Worm (Caenorhabditis elegans) whole organism, L1 larva: Measurements from ENCODE around the gene cyn-12.
A peak's percentile ranks its signal among the peaks of the same experiment; 100 is the strongest.

Experiments
- C04F5.9 ChIP-seq: sonication (generic microtip); optimal IDR thresholded peaks from 2 replicates; lab custom pipeline; 2016; ENCODE audit warnings: missing genetic modification characterization, missing compliant biosample characterization
- aha-1 ChIP-seq: fragments of 150-350 bp; optimal IDR thresholded peaks from 2 replicates; lab custom pipeline; 2014; ENCODE audit warnings: missing biosample characterization, missing genetic modification characterization
- alr-1 ChIP-seq: fragments of 200-800 bp; sonication (Bioruptor generic); optimal IDR thresholded peaks from 2 replicates; lab custom pipeline; 2018; ENCODE audit warnings: borderline replicate concordance, mild to moderate bottlenecking, missing genetic modification characterization, missing compliant biosample characterization
- aly-2 ChIP-seq: fragments of 150-350 bp; optimal IDR thresholded peaks from 2 replicates; lab custom pipeline; 2014; ENCODE audit warnings: missing biosample characterization, missing genetic modification characterization
- blmp-1 ChIP-seq: fragments of 150-350 bp; optimal IDR thresholded peaks from 2 replicates; lab custom pipeline; 2014; ENCODE audit warnings: missing biosample characterization, missing genetic modification characterization
- ceh-88 ChIP-seq: fragments of 200-800 bp; sonication (Bioruptor generic); IDR thresholded peaks from 2 replicates; pipeline ENCODE4 v1.3.6; 2022; ENCODE audit warnings: missing genetic modification characterization, missing compliant biosample characterization
- ces-1 ChIP-seq: fragments of 150-350 bp; optimal IDR thresholded peaks from 2 replicates; lab custom pipeline; 2014; ENCODE audit warnings: missing biosample characterization, missing genetic modification reagents, missing genetic modification characterization
- dsc-1 ChIP-seq: sonication (generic microtip); optimal IDR thresholded peaks from 2 replicates; lab custom pipeline; 2016; ENCODE audit warnings: mild to moderate bottlenecking, missing genetic modification characterization, missing compliant biosample characterization
- efl-3 ChIP-seq: fragments of 200-800 bp; sonication (Bioruptor generic); optimal IDR thresholded peaks from 2 replicates; lab custom pipeline; 2018; ENCODE audit warnings: mild to moderate bottlenecking, missing genetic modification characterization, missing compliant biosample characterization
- elt-2 ChIP-seq: sonication (generic microtip); optimal IDR thresholded peaks from 2 replicates; lab custom pipeline; 2016; ENCODE audit warnings: missing genetic modification characterization, mild to moderate bottlenecking, inconsistent platforms, missing compliant biosample characterization, missing genetic modification reagents
- fkh-8 ChIP-seq: sonication (generic microtip); optimal IDR thresholded peaks from 2 replicates; lab custom pipeline; 2016; ENCODE audit warnings: mild to moderate bottlenecking, missing genetic modification characterization, missing compliant biosample characterization
- grh-1 ChIP-seq: fragments of 200-800 bp; sonication (Bioruptor generic); IDR thresholded peaks from 2 replicates; pipeline ENCODE4 v1.3.6; 2022; ENCODE audit warnings: missing genetic modification reagents, missing genetic modification characterization, missing compliant biosample characterization
- isw-1 ChIP-seq: fragments of 200-800 bp; sonication (Bioruptor generic); IDR thresholded peaks from 2 replicates; pipeline ENCODE4 v1.3.6; 2022; ENCODE audit warnings: missing genetic modification characterization, missing compliant biosample characterization
- lin-14 ChIP-seq: fragments of 200-800 bp; sonication (Bioruptor generic); optimal IDR thresholded peaks from 2 replicates; lab custom pipeline; 2018; ENCODE audit warnings: mild to moderate bottlenecking, missing genetic modification characterization, moderate library complexity, missing compliant biosample characterization
- lin-39 ChIP-seq: fragments of 150-350 bp; optimal IDR thresholded peaks from 2 replicates; lab custom pipeline; 2014; ENCODE audit warnings: missing biosample characterization, missing genetic modification reagents, missing genetic modification characterization
- lir-3 ChIP-seq: sonication (generic microtip); optimal IDR thresholded peaks from 2 replicates; lab custom pipeline; 2016; ENCODE audit warnings: mild to moderate bottlenecking, missing genetic modification characterization, moderate library complexity, missing compliant biosample characterization; ENCODE audit not compliant: poor library complexity
- mab-9 ChIP-seq: fragments of 200-800 bp; sonication (Bioruptor generic); IDR thresholded peaks from 2 replicates; pipeline ENCODE4 v1.3.6; 2022; ENCODE audit warnings: missing genetic modification reagents, missing genetic modification characterization, missing compliant biosample characterization
- mef-2 ChIP-seq: fragments of 150-350 bp; optimal IDR thresholded peaks from 2 replicates; lab custom pipeline; 2014; ENCODE audit warnings: missing biosample characterization, missing genetic modification characterization
- nhr-11 ChIP-seq: fragments of 150-350 bp; optimal IDR thresholded peaks from 2 replicates; lab custom pipeline; 2014; ENCODE audit warnings: missing biosample characterization, missing genetic modification characterization
- nhr-20 ChIP-seq: sonication (generic microtip); optimal IDR thresholded peaks from 2 replicates; lab custom pipeline; 2016; ENCODE audit warnings: mild to moderate bottlenecking, missing genetic modification characterization, missing compliant biosample characterization
- nhr-237 ChIP-seq: fragments of 150-350 bp; optimal IDR thresholded peaks from 2 replicates; lab custom pipeline; 2014; ENCODE audit warnings: missing biosample characterization, missing genetic modification characterization
- nhr-76 ChIP-seq: sonication (generic microtip); optimal IDR thresholded peaks from 2 replicates; lab custom pipeline; 2017; ENCODE audit warnings: missing biosample characterization, missing genetic modification characterization
- nhr-77 ChIP-seq: fragments of 150-350 bp; optimal IDR thresholded peaks from 2 replicates; lab custom pipeline; 2014; ENCODE audit warnings: missing biosample characterization, missing genetic modification characterization
- pag-3 ChIP-seq: sonication (generic microtip); optimal IDR thresholded peaks from 2 replicates; lab custom pipeline; 2017; ENCODE audit warnings: missing genetic modification characterization, mild to moderate bottlenecking, missing compliant biosample characterization, antibody characterized with exemption, borderline replicate concordance; ENCODE audit not compliant: insufficient read depth
- rnt-1 ChIP-seq: sonication (generic microtip); optimal IDR thresholded peaks from 2 replicates; lab custom pipeline; 2016; ENCODE audit warnings: mild to moderate bottlenecking, missing genetic modification characterization, moderate library complexity, missing compliant biosample characterization
- snu-23 ChIP-seq: sonication (generic microtip); optimal IDR thresholded peaks from 2 replicates; lab custom pipeline; 2016; ENCODE audit warnings: missing genetic modification characterization, missing compliant biosample characterization
- sox-4 ChIP-seq: sonication (generic microtip); optimal IDR thresholded peaks from 2 replicates; lab custom pipeline; 2016; ENCODE audit warnings: missing genetic modification characterization, missing compliant biosample characterization
- sptf-1 ChIP-seq: fragments of 150-350 bp; optimal IDR thresholded peaks from 2 replicates; lab custom pipeline; 2014; ENCODE audit warnings: missing biosample characterization, missing genetic modification characterization
- sup-37 ChIP-seq: fragments of 200-800 bp; sonication (Bioruptor generic); optimal IDR thresholded peaks from 2 replicates; lab custom pipeline; 2018; ENCODE audit warnings: mild to moderate bottlenecking, missing genetic modification characterization, missing compliant biosample characterization
- tbx-2 ChIP-seq: sonication (generic microtip); optimal IDR thresholded peaks from 2 replicates; lab custom pipeline; 2016; ENCODE audit warnings: missing genetic modification characterization, missing compliant biosample characterization
- unc-130 ChIP-seq: fragments of 150-350 bp; optimal IDR thresholded peaks from 2 replicates; lab custom pipeline; 2017; ENCODE audit warnings: missing biosample characterization, missing genetic modification characterization, inconsistent platforms
- unc-30 ChIP-seq: sonication (generic microtip); optimal IDR thresholded peaks from 2 replicates; lab custom pipeline; 2017; ENCODE audit warnings: missing biosample characterization, missing genetic modification characterization
- vab-15 ChIP-seq: sonication (generic microtip); optimal IDR thresholded peaks from 2 replicates; lab custom pipeline; 2017; ENCODE audit warnings: missing genotype, mild to moderate bottlenecking, missing genetic modification characterization, missing compliant biosample characterization
- zag-1 ChIP-seq: fragments of 150-350 bp; optimal IDR thresholded peaks from 2 replicates; lab custom pipeline; 2014; ENCODE audit warnings: missing biosample characterization, missing genetic modification characterization
- ztf-4 ChIP-seq: fragments of 150-350 bp; optimal IDR thresholded peaks from 2 replicates; lab custom pipeline; 2014; ENCODE audit warnings: missing biosample characterization, missing genetic modification characterization

Gene cyn-12

ce11 chrIV:7178942-7179341, 45.9 kb upstream of the cyn-12 start, which contains the start of gene C42D4.3:
TSS of gene C42D4.3 (plus strand) at chrIV:7179239.
- TF ChIP-seq blmp-1 (tag; lab: Kevin White, UChicago) (no peak), sup-37 (no peak), nhr-20 (no peak), sptf-1 (no peak), ztf-4 (tag; lab: Kevin White, UChicago) (no peak), ceh-88 (no peak), aha-1 (no peak), dsc-1 (tag; lab: Kevin White, UChicago) (no peak), mef-2 (tag; lab: Kevin White, UChicago) (no peak), nhr-77 (tag; lab: Kevin White, UChicago) (no peak), ces-1 (no peak), vab-15 (tag; lab: Kevin White, UChicago) (no peak), zag-1 (tag; lab: Kevin White, UChicago) (no peak), grh-1 (GFP tag; lab: Robert Waterston, UW) (no peak), C04F5.9 (tag; lab: Kevin White, UChicago) (no peak), mab-9 (GFP tag; lab: Robert Waterston, UW) (no peak), elt-2 (tag; lab: Kevin White, UChicago) (no peak), nhr-237 (tag; lab: Kevin White, UChicago) (no peak), aly-2 (tag; lab: Kevin White, UChicago) (no peak), efl-3 (GFP tag; lab: Kevin White, UChicago) (no peak)

DNA sequence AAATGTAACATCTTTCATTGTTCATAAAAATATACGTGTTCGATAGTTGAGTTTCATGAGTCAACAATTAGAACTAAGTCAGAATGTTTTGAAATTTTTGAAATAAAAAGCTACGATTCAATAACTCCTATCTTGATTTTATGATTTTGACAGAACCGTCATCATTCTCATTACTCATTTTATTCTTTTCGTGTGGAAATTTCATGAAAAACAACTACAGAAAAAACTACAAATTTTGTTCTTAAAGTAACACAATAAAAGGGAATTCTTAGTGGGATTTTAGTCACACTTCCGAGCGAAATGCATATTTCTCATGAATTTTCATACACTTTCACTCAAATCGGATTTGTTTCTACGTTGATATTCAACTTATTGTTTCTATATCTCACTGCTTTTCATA, 43.9 kb upstream of the cyn-12 start, which contains the start of gene str-44:
str-44 (plus strand) TSS at position 301 of the 400 bp plus-strand sequence.
- TF ChIP-seq nhr-237 (tag; lab: Kevin White, UChicago) (no peak), lin-14 (GFP tag; lab: Kevin White, UChicago) (no peak), ztf-4 (tag; lab: Kevin White, UChicago) (no peak), efl-3 (GFP tag; lab: Kevin White, UChicago) (no peak), aha-1 (no peak), C04F5.9 (tag; lab: Kevin White, UChicago) (no peak), alr-1 (tag; lab: Kevin White, UChicago) (no peak), tbx-2 (tag; lab: Kevin White, UChicago) (no peak), lin-39 (tag; lab: Kevin White, UChicago) (no peak)

DNA sequence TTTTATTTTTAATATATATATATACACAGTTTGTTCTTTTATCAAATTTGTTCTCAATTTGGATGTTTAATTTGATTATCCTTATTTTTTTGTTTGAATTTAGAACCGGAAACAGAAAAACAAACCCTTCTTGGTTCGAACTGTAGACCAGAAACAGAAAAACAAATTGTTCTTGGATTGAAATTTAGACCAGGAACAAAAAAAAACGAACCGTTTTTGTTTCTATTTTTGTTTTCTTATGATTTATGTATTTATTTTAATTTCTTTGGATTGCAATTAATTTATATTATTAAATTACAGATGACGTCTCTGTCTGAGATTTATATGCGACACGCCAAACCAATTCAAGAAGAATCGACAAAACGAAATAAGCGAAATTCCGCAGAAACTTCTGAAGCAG, 42.3 kb upstream of the cyn-12 start, which contains the start of gene C42D4.19:
C42D4.19 (plus strand) TSS at position 301 of the 400 bp plus-strand sequence.
- TF ChIP-seq dsc-1 (tag; lab: Kevin White, UChicago): no peak
- no peak for TF ChIP-seq pag-3
- no peak for TF ChIP-seq ces-1
- no peak for TF ChIP-seq nhr-76 (tag; lab: Kevin White, UChicago)
- no peak for TF ChIP-seq rnt-1 (tag; lab: Kevin White, UChicago)
- TF ChIP-seq lir-3 (tag; lab: Kevin White, UChicago): no peak

DNA sequence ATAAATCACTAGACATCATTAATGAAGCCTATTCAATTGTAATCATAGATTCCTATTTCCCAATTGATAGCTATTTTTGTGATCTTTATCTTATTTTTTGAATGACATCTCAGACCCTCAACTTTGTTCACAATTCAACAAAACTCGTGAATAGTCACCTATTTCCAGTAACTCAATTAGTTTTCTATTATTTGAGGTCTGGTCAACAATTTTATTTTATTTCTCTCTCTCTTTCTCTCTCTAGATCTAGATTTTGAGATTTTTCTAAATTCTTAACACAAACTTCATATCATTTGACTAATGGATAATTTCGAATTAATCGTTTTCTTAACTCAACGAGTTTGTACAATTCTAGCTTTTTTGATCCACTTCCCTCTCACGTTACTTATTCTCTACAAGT, 40.5 kb upstream of the cyn-12 start, which contains the start of gene str-1:
str-1 (plus strand) TSS at position 301 of the 400 bp plus-strand sequence.
- TF ChIP-seq fkh-8 (tag; lab: Kevin White, UChicago) (no peak), nhr-11 (no peak), sptf-1 (no peak), blmp-1 (tag; lab: Kevin White, UChicago) (no peak), sox-4 (tag; lab: Kevin White, UChicago) (peak; percentile 39), unc-130 (no peak)
- TF ChIP-seq, all 84 proteins: peak for 1

DNA sequence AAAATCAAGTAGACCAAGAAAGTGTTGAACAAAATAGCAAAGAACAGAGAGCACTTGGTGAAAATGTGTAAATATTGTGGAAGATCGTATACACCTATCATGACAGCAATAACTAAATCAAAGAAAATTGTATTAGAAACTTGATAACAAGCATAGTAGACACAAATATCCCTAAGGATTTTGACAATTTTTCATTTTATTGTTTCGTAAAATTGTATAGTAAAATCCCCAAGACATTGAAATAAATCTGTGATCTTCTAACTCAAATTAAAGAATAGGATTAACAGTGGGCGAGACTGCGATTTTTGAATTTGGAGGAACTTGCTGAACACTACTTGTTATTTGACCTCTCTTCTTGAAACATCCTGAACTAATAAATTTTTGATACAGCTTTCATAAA, 38.2 kb upstream of the cyn-12 start, which contains the start of gene str-220:
str-220 (minus strand) TSS at position 101 of the 400 bp plus-strand sequence.
- TF ChIP-seq snu-23 (no peak), tbx-2 (tag; lab: Kevin White, UChicago) (no peak), unc-30 (no peak), isw-1 (GFP tag; lab: Robert Waterston, UW) (no peak)
- TF ChIP-seq, all 84 proteins: peak for 0
